Fruit fly (Drosophila melanogaster) S2 (cell line): ENCODE results near the gene up.

Source experiments
- CG8478 ChIP-seq: fragments of >200 bp; optimal IDR thresholded peaks from 2 replicates; lab custom pipeline; 2018
- CTCF ChIP-seq, 2 experiments: fragments of >200 bp; optimal IDR thresholded peaks; 2 replicates each; lab custom pipeline; 2018

The up gene

DNA sequence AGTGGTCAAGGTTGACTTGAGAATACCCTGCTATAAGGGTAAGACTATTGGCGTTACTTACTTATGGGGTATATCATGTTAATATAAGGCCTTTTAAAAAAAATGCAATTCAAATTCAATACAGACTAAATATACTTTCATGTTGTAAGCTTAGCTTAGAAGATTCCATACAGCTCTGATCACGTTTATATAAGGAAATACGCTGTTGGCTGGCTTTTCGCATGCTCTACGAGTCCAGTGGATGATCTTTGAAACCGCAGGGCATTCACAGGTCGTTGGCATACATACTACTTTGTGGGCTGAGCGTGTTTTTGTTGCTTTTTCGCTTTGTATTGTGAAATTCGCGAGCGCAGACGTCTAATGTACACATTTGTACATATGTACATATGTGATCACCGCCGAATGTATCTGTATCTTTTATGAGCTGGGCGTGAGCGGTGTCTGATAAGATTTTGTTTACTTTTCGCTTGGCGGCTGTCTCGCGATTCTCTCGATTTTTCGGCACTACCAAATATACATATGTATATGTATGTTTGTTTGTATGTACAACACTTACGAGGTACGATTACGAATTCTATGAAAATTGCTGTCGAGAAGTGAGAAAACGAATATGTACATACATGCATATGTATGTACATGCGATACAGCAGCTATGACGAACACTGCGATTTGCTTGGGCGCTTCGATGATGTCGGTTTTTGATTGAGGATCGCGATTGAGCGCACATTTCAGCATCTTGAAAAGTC is 32.0 kb upstream of the up start:
- TF ChIP-seq CTCF (optimal IDR thresholded peaks at IDR 0.05; lab: Kevin White, UChicago) (no peak), CG8478 (lab: Kevin White, UChicago) (no peak)

DNA sequence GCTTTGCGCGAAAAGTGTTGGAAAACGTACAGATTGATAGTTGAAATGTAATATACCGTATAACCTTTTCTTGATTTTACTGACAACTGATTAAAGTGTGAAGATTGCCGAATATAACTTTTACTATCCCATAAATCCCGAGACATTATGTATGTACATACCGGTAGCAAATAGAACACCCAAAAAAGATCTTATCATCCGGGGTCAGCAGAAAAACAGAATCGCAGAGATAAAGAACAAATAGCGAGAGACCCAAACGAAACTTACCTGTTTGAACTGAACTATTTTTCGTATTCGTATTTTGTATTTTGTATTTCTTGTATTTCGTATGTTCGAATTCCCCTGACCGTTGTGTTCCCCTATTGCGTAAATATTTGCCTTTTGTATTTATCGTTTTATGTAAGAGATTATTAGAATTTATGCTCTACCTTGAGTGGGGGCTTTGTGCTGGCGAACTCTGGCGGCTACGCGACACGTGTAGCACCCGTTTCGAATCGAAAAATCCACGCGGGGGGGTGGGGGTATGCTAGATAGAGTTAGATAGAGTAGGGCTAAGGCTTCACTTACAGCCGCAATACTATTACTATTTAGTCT is 31.0 kb upstream of the up start:
- TF ChIP-seq CTCF (optimal IDR thresholded peaks at IDR 0.05; lab: Kevin White, UChicago) = no peak
- no peak for TF ChIP-seq CG8478 (lab: Kevin White, UChicago)

DNA sequence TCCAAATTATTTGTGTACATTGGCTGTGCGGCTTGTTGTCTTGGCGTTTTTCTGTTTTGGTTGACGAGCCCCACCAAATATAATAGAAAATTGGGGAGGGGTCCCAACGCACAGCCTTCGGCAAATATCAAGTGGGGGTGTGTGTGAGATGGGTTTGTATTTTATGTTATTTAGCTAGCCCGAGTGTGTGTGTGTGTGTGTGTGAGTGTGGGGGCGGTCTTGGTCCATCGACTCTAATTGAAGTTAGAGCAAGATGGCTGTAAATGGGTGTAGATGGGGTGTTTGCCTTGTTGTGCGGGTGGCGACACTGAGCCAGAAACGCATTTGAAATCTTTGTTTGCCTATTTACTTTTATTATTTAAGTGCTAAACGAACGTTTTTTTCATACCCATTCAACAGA is 30.2 kb upstream of the up start:
- TF ChIP-seq CG8478 (lab: Kevin White, UChicago) (no peak), CTCF (optimal IDR thresholded peaks at IDR 0.05; lab: Kevin White, UChicago) (no peak)

DNA sequence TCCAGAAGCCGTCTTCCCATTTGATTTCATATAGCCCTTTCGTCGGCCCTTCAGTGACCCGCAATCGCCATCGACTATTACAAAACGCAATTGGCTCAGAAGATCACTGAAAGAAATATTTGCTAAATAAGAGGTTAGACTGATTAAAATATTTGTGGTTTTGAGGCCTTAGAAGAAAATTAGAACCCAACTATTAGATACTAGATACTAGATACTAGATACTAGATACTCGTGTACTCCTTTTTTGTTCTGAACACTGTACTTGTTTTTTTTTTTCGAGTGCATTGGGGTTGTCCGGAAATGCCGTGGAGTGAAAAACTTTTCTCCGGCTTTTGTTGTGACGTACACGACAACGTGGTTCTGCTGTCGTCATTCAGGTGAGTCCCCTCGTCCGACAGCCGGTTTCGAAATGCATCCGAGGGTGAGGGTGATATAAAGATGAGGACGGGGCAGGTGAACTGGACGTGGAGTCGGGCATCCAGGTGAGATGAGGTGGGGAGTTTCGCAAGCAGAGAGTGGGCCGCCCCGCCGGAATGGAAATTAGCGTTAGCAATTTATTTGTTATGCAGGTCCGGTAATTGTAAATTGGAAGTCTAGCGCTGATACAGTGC is 28.0 kb upstream of the up start:
- TF ChIP-seq CTCF (optimal IDR thresholded peaks at IDR 0.05; lab: Kevin White, UChicago) = no peak
- no peak for TF ChIP-seq CG8478 (lab: Kevin White, UChicago)

DNA sequence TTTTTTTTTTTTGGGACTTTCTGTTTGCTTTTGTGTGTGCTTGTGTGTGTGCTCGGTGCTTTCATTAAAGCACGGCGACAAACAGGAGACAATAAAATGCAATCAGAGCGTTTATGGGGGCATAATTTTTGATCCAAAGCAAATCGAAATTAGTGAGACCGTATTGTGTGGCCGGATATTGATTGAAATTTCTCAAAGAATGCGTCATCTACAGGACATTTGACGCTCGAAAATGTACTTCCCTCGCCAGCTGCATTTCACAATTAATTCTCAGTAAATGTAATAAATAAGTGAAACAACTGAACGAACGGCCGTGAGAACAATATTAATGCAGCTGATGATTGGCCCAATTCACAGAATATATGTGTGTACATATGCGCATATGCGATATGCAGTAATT is 27.0 kb upstream of the up start:
- TF ChIP-seq CG8478 (lab: Kevin White, UChicago) (no peak), CTCF (optimal IDR thresholded peaks at IDR 0.05; lab: Kevin White, UChicago) (no peak)

DNA sequence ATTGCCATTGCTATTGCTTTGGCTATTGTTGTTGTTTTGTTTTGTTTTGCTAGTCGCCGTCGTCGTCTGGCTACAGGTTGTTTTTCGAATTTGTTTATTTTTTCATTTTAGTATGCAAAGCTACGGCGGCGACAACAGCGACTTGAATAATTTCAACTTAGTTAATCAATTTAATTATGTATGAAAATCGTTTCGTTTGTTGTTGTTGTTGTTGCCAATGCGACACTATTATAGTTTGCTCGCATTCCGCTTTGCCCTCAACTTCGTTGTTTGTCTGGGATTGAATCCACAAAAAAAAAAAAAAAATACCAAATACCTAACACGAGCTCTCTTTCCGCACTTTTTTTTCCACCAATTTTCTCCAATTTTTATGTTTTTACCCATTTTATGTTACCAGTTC is 25.5 kb upstream of the up start:
- TF ChIP-seq CG8478 (lab: Kevin White, UChicago) = no peak
- TF ChIP-seq CTCF (optimal IDR thresholded peaks at IDR 0.05; lab: Kevin White, UChicago) = no peak

DNA sequence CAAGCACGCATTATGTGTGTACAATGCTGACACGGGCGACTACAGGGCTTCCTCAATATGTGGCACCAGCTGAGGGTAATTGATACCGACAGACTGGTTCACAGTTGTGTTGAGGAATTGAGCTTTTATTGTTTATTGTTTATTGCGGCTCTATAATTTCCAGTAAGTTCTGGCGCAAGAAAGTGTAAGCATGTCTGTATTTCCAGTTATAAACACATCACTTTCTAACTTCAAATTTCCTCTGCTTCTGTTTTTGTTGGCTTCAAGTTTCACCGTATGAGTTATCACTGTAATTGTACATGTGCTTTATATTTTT is 24.2 kb upstream of the up start:
- TF ChIP-seq CTCF (optimal IDR thresholded peaks at IDR 0.05; lab: Kevin White, UChicago) (no peak), CG8478 (lab: Kevin White, UChicago) (no peak)

DNA sequence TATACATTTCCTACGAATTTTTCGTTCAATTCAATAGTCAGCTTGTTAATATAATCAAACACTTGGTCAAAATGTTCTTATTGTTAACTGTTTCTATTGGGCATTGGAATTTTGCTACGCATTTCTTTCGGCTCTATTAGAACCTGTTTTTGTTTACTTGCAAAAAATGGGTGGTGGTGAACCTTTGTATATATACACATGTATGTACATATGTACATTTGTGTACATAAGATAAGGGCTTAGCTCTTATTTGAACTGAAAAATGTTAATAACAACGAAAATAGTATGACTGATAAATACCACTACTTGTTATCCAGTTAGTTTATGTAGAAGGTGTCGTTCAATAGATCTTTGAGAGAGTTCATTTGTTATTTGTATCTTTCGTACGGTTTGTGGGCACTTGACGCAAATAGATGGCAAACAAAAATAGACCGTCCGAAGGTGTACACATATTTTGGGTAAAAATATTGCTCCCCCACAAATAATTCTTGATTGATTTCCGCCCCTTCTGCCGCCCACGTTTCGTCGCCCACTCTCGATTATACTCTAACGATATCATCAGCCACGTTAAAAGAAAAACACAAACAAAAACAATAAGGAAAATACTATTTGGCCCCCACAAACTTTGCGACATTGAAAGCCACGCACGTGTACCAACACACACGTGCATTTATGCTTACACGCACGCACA is 23.7 kb upstream of the up start:
- TF ChIP-seq CTCF (optimal IDR thresholded peaks at IDR 0.05; lab: Kevin White, UChicago) (no peak), CG8478 (lab: Kevin White, UChicago) (no peak)

DNA sequence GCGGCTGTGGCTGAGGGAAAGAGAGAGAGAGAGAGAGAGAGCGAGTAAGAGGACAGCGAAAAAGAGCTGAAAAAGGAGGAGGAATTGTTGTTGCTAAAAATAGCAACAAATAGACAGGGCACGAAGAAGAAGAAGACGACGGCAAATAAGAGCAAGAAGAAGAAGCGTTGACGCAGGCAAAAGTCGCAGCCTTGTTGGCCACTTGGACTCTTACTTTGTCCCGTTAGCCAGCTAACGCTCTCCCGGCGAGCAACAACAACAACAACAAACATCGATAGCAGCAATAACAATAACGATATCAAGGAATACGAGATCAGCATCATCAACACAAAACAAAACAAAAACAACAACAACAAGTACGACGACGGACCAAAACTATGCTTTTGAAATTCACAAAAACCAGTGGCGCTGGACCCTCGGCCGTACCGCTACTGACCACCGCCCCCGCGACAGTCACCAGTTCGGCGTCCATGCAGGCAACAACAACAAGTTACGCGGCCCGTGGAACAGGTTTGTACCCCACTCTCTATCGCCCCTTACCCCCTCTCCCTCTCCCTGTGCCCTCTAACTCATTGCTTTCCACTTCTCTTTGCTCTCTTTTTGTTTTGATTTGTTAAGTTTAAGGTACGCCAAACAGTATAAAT is 22.8 kb upstream of the up start:
- no peak for TF ChIP-seq CG8478 (lab: Kevin White, UChicago)
- no peak for TF ChIP-seq CTCF (optimal IDR thresholded peaks at IDR 0.05; lab: Kevin White, UChicago)

DNA sequence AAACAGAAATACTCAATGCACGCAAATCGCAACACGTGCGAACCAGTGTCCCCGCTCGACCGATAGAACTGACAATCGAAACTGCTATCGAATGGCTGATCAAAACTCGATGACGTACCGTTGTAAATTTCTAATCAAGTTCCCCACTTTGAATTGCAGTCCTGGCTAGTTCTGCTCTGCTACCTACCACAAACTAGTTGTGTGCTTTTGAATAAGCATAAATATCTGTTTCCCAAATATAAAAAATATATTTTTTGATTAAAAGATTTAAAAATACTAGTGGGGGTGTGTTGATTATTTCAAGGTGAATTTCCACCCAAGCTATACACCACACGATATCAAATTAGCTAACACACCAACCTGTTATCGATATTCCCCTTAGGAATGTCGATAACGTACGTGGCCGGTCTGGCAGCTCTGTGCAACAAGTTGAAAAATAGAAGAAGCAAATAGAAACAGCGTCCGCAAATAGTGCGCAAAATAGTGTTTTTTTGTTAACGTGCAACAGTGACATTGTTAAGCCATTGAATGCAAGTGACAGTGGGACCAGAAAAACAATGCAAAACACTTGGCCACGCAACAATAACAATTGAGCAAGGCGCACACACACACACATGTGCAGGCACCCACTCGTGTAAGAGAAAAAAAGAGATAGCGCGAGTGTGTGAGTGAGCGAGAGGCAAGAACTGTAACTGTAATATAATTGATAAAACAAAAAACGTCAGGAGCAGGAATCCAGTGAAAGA is 22.1 kb upstream of the up start, which contains the start of the genes CG2691 and NFAT:
TSS of gene CG2691 (minus strand) at position 75 of the 746 bp plus-strand sequence.
TSS of gene NFAT (plus strand) at position 412 of the 746 bp plus-strand sequence.
- TF ChIP-seq CG8478 (lab: Kevin White, UChicago) (no peak), CTCF (optimal IDR thresholded peaks at IDR 0.05; lab: Kevin White, UChicago) (peak in 1 of 2 experiments; percentile 22)

DNA sequence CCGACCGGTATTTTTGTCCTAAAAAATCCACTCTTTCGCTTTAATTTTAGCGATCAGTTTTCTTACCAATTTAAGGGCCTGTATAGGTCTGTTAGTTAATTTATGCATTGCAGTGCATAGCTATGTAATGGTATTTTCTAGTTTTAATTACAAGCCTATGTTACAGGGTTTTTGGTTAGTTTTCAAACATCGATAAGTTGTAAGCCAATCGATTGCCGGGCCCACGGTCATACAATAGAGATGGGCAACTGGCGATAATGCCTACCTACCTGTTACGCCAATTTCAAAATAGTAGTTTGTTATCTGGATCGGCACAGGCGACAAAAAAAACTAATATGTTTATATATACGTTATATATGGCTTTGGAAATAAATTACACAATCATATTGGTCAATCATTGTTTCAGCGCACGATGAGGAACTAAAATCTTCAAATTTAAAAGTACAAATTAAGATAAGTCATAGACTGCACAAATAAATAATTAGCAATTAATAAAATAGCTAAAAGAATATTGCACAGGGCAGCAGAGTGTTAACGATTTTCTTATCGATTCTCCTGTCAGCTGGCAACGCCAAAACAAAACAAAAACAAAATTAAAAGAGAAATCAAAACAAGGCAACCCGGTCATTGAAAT is 14.2 kb upstream of the up start, which contains the start of the genes tth and Tango2:
TSS of gene tth (minus strand) at position 170 of the 634 bp plus-strand sequence.
TSS of gene Tango2 (plus strand) at position 573 of the 634 bp plus-strand sequence.
- no peak for TF ChIP-seq CG8478 (lab: Kevin White, UChicago)
- no peak for TF ChIP-seq CTCF (optimal IDR thresholded peaks at IDR 0.05; lab: Kevin White, UChicago)

DNA sequence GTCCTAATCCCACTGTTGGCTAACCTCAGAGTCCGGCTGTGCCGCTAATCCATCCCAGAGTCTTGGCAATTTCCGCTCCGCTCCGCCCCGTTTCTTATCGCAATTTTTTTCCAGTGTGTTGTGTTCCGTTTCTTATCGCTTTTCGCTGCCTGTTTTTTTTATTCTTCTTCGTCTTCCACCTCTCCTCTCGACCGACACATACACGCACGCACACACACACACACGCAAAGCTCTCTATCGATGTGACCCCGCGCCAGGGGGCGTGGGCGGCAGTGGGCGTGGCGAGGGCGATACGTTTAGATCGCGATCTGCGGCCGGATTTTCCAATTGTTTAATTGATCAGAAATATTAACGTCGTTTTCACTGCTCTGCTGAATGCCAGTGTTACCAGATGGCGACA is 13.6 kb upstream of the up start:
- TF ChIP-seq CTCF (optimal IDR thresholded peaks at IDR 0.05; lab: Kevin White, UChicago) = no peak
- no peak for TF ChIP-seq CG8478 (lab: Kevin White, UChicago)

DNA sequence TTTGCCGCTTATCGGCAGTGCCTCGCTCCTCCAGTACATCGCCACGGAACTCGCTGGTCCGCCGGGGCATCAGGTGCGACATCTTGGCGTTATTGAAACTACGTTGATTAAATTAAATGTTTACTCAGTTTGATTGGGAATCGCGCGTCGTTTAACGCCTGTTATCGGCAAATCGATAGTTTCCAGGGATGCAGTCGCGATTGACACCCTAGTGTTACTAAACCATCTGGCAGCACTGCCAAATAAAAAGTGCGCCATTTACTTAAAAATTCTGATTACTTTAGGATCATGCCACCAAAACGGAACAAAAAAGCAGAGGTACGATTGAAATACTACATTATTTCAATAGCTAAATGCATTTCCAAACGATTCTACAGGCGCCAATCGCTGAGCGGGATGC is 9.5 kb upstream of the up start, which contains the start of the genes Ndc80 and BthD:
TSS of gene Ndc80 (minus strand) at position 179 of the 400 bp plus-strand sequence.
TSS of gene BthD (plus strand) at position 248 of the 400 bp plus-strand sequence.
- TF ChIP-seq CTCF (optimal IDR thresholded peaks at IDR 0.05; lab: Kevin White, UChicago) = peak; percentile 11 to 28
- TF ChIP-seq CG8478 (lab: Kevin White, UChicago) = no peak
